Worm (Caenorhabditis elegans) whole organism, midembryonic: Measurements from ENCODE around the gene ldh-1.
"Not testable (repeated sequence)": the region's sequence is repeated elsewhere in the genome, so short reads cannot be mapped to it uniquely, and the experiment has no call there.

ENCODE experiments used
- T22C8.4 ChIP-seq: fragments of 200-800 bp; sonication (Bioruptor generic); IDR thresholded peaks from 2 replicates; pipeline ENCODE4 v1.3.6; 2022; ENCODE audit warnings: missing genetic modification characterization, missing compliant biosample characterization
- cog-1 ChIP-seq: sonication (generic microtip); optimal IDR thresholded peaks from 2 replicates; lab custom pipeline; 2016; ENCODE audit warnings: missing genetic modification characterization, missing compliant biosample characterization
- flt-1 ChIP-seq: fragments of 200-800 bp; sonication (Bioruptor generic); IDR thresholded peaks from 2 replicates; pipeline ENCODE4 v1.3.6; 2022; ENCODE audit warnings: missing genetic modification characterization, missing compliant biosample characterization
- klf-2 ChIP-seq: fragments of 200-800 bp; sonication (Bioruptor generic); conservative IDR thresholded peaks from 2 replicates; pipeline ENCODE4 v1.3.6; 2022; ENCODE audit warnings: missing genetic modification reagents, missing genetic modification characterization, missing compliant biosample characterization
- med-1 ChIP-seq: sonication (generic microtip); optimal IDR thresholded peaks from 2 replicates; lab custom pipeline; 2017; ENCODE audit warnings: missing genetic modification characterization, mild to moderate bottlenecking, missing compliant biosample characterization, antibody characterized with exemption, missing genetic modification reagents; ENCODE audit not compliant: insufficient read depth
- ref-1 ChIP-seq: fragments of 200-800 bp; sonication (Bioruptor generic); conservative IDR thresholded peaks from 2 replicates; pipeline ENCODE4 v1.3.6; 2022; ENCODE audit warnings: missing genetic modification reagents, missing genetic modification characterization, missing compliant biosample characterization
- tab-1 ChIP-seq: fragments of 200-800 bp; sonication (Bioruptor generic); IDR thresholded peaks from 2 replicates; pipeline ENCODE4 v1.3.6; 2022; ENCODE audit warnings: missing genetic modification characterization, missing compliant biosample characterization
- ztf-23 ChIP-seq: fragments of 200-800 bp; sonication (Bioruptor generic); IDR thresholded peaks from 2 replicates; pipeline ENCODE4 v1.3.6; 2022; ENCODE audit warnings: missing genetic modification reagents, missing genetic modification characterization, missing compliant biosample characterization
- ztf-29 ChIP-seq: fragments of 200-800 bp; sonication (Bioruptor generic); IDR thresholded peaks from 2 replicates; pipeline ENCODE4 v1.3.6; 2022; ENCODE audit warnings: missing genetic modification reagents, missing genetic modification characterization, missing compliant biosample characterization

Gene ldh-1

DNA sequence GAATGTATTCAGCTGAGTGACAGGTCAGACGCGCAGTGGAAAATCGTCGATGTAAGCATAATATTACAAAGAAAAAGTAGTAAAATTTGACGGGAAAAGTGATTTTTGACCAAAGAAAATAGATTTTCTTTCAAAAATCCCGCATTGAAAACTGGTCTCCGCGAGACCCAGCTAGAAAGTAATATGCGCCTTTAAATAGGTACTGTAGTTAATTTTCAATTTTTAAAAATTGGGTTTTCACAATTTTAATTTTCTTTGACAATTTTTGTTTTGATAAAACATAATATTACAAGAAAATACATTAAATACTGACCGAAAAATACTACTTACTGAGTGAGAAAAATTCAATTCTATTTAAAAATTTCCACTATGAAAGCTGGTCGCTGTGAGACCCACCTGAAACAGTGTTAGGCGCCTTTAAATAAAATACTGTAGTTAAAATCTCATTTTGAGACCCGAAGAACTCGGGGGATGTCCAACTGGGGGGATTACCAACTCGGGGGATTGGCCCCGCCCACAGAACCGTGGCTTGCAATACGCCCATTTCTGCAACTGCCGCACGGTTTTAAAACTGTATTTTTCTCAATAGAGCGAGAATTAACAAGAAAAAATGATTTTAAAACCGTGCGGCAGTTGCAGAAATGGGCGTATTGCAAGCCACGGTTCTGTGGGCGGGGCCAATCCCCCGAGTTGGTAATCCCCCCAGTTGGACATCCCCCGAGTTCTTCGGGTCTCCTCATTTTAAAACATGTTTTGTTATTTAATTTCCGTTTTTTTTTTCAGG is 28.7 kb upstream of the ldh-1 start, which contains the start of gene tars-1:
tars-1 (minus strand) TSS at position 497 of the 784 bp plus-strand sequence.
- not testable (repeated sequence) for TF ChIP-seq ztf-23, klf-2, tab-1 (GFP tag; lab: Robert Waterston, UW)

- TF ChIP-seq ref-1 (GFP tag; lab: Robert Waterston, UW) (no peak), ztf-23 (GFP tag; lab: Robert Waterston, UW) (no peak), ztf-29 (GFP tag; lab: Robert Waterston, UW) (no peak), med-1 (GFP tag; lab: Kevin White, UChicago) (no peak), flt-1 (no peak), T22C8.4 (GFP tag; lab: Robert Waterston, UW) (no peak), klf-2 (GFP tag; lab: Robert Waterston, UW) (no peak), cog-1 (tag; lab: Kevin White, UChicago) (no peak), tab-1 (GFP tag; lab: Robert Waterston, UW) (no peak)
Measured at ce11 chrII:11695945-11696270, 28.1 kb upstream of the ldh-1 start, which contains the start of gene xpf-1. Gene xpf-1 (plus strand): TSS chrII:11696171.

- TF ChIP-seq cog-1 (tag; lab: Kevin White, UChicago) (no peak), flt-1 (no peak), T22C8.4 (GFP tag; lab: Robert Waterston, UW) (no peak), ztf-23 (GFP tag; lab: Robert Waterston, UW) (no peak), med-1 (GFP tag; lab: Kevin White, UChicago) (no peak), klf-2 (GFP tag; lab: Robert Waterston, UW) (no peak), ref-1 (GFP tag; lab: Robert Waterston, UW) (no peak), tab-1 (GFP tag; lab: Robert Waterston, UW) (no peak), ztf-29 (GFP tag; lab: Robert Waterston, UW) (no peak)
Measured at ce11 chrII:11700200-11700599, 23.8 kb upstream of the ldh-1 start, which contains the start of gene inos-1. Gene inos-1 (minus strand): TSS chrII:11700300.

- TF ChIP-seq T22C8.4 (GFP tag; lab: Robert Waterston, UW) (no peak), cog-1 (tag; lab: Kevin White, UChicago) (no peak), tab-1 (GFP tag; lab: Robert Waterston, UW) (no peak), ztf-29 (GFP tag; lab: Robert Waterston, UW) (no peak), klf-2 (GFP tag; lab: Robert Waterston, UW) (no peak), ref-1 (GFP tag; lab: Robert Waterston, UW) (no peak), flt-1 (no peak), ztf-23 (GFP tag; lab: Robert Waterston, UW) (no peak)
Measured at ce11 chrII:11700635-11701034, 23.4 kb upstream of the ldh-1 start.

DNA sequence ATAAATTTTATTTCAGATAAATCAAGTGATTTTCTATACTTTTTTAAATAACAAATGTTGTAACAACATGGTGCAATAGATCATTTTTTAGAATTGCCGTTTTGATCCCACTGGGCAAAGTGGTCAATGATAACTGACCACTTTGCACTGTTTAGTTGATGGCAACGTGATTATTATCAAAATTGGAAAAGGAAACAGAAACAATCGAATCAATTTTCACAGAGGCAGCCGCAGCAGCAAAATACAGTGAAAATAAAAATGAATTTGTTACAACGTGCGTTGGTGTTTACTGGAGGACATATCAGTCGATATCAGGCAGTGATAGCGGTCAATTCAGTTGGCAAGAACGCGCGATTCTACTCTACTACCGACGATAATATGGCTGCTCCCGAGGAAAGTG is 18.2 kb upstream of the ldh-1 start, which contains the start of gene VF13D12L.3:
VF13D12L.3 (plus strand) TSS at position 223 of the 400 bp plus-strand sequence.
- TF ChIP-seq ref-1 (GFP tag; lab: Robert Waterston, UW) = no peak
- TF ChIP-seq med-1 (GFP tag; lab: Kevin White, UChicago) = no peak
- no peak for TF ChIP-seq klf-2 (GFP tag; lab: Robert Waterston, UW)
- TF ChIP-seq flt-1 = no peak

DNA sequence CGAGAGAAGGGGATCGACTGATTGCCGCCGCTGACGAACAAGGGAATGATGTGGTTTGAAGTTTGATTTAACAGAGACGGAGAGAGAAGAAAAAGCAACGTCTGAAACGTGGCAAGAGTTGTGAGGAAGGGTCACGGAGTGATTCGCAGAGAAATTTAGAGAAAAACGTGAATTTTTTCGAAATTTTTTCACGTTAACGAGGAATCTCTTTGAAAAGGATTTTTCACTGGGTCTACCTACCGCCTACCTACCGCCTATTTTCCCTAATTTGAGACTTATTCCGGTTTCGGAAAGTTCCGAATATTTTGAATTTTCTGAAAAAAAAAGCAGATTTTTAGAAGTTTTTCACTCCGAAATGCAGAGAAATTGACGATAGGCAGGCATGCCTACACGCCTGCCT is 14.5 kb upstream of the ldh-1 start, which contains the start of gene fcmt-1:
fcmt-1 (minus strand) TSS at position 101 of the 400 bp plus-strand sequence.
- TF ChIP-seq klf-2 (GFP tag; lab: Robert Waterston, UW) (no peak), ref-1 (GFP tag; lab: Robert Waterston, UW) (no peak), flt-1 (no peak), T22C8.4 (GFP tag; lab: Robert Waterston, UW) (no peak), tab-1 (GFP tag; lab: Robert Waterston, UW) (no peak), cog-1 (tag; lab: Kevin White, UChicago) (no peak)

- no peak for TF ChIP-seq cog-1 (tag; lab: Kevin White, UChicago)
- no peak for TF ChIP-seq ref-1 (GFP tag; lab: Robert Waterston, UW)
- no peak for TF ChIP-seq ztf-23 (GFP tag; lab: Robert Waterston, UW)
- no peak for TF ChIP-seq ztf-29 (GFP tag; lab: Robert Waterston, UW)
- no peak for TF ChIP-seq T22C8.4 (GFP tag; lab: Robert Waterston, UW)
- TF ChIP-seq klf-2 (GFP tag; lab: Robert Waterston, UW) = no peak
- TF ChIP-seq med-1 (GFP tag; lab: Kevin White, UChicago) = no peak
- TF ChIP-seq tab-1 (GFP tag; lab: Robert Waterston, UW) = no peak
- TF ChIP-seq flt-1 = no peak
Measured at ce11 chrII:11710771-11711170, 13.2 kb upstream of the ldh-1 start.

ce11 chrII:11713569-11713968 is 10.4 kb upstream of the ldh-1 start, which contains the start of gene F13D12.10:
Gene F13D12.10 (plus strand): TSS chrII:11713799.
- TF ChIP-seq ztf-23 (GFP tag; lab: Robert Waterston, UW) (no peak), tab-1 (GFP tag; lab: Robert Waterston, UW) (no peak), ref-1 (GFP tag; lab: Robert Waterston, UW) (no peak), cog-1 (tag; lab: Kevin White, UChicago) (no peak), klf-2 (GFP tag; lab: Robert Waterston, UW) (no peak), flt-1 (no peak), T22C8.4 (GFP tag; lab: Robert Waterston, UW) (no peak), ztf-29 (GFP tag; lab: Robert Waterston, UW) (no peak), med-1 (GFP tag; lab: Kevin White, UChicago) (no peak)

DNA sequence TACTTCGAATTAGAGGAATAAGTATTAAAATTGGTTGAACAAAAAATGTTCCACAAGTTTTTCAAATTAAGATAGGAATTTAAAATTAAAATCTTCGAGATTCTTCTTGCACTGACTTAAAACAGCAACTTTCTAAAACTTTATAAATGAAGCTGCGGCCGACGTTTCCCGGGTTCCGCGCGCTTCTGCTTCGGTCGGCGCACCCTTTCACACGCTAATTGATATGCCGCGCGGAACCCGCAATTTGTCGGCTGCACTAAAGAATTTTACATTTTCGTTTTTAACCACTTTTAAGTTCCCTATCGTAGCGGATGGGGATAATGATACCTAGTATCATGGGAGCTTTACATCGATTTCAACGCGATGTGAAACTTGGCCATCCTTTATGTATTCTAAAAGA is 9.3 kb upstream of the ldh-1 start:
- no peak for TF ChIP-seq med-1 (GFP tag; lab: Kevin White, UChicago)
